Fruit fly (Drosophila melanogaster) whole organism, wandering third instar larva: ENCODE data around the gene Smg5.

Source experiments
- Abd-B ChIP-seq: fragments of >200 bp; optimal IDR thresholded peaks from 2 replicates; lab custom pipeline; 2017; ENCODE audit warnings: missing biosample characterization, missing genetic modification characterization
- CG32264 ChIP-seq: fragments of 200-800 bp; sonication (Bioruptor generic); optimal IDR thresholded peaks from 2 replicates; lab custom pipeline; 2016; ENCODE audit warnings: missing biosample characterization, missing genetic modification characterization
- CrebA ChIP-seq: fragments of 200-800 bp; sonication (Bioruptor generic); optimal IDR thresholded peaks from 2 replicates; lab custom pipeline; 2016; ENCODE audit warnings: missing biosample characterization, mild to moderate bottlenecking, missing genetic modification characterization, borderline replicate concordance
- HLH106 ChIP-seq: fragments of 200-800 bp; optimal IDR thresholded peaks from 3 replicates; lab custom pipeline; 2019; ENCODE audit warnings: missing biosample characterization, mild to moderate bottlenecking, missing genetic modification characterization, moderate library complexity
- N ChIP-seq: fragments of >200 bp; optimal IDR thresholded peaks from 2 replicates; lab custom pipeline; 2018; ENCODE audit warnings: missing biosample characterization, missing external identifiers, missing genetic modification characterization
- psq ChIP-seq: fragments of 200-800 bp; sonication (Bioruptor generic); optimal IDR thresholded peaks from 3 replicates; lab custom pipeline; 2017; ENCODE audit warnings: missing biosample characterization, mild to moderate bottlenecking, missing genetic modification characterization, moderate library complexity
- usp ChIP-seq: fragments of >200 bp; optimal IDR thresholded peaks from 2 replicates; lab custom pipeline; 2017; ENCODE audit warnings: missing biosample characterization, missing genetic modification characterization

dm6 chr2L:13911783-13912182 lies 7.3 kb upstream of the Smg5 start, which contains the start of gene Acyp:
- no peak for TF ChIP-seq psq (GFP tag; lab: Kevin White, UChicago)
- TF ChIP-seq usp (GFP tag; lab: Kevin White, UChicago): no peak
- no peak for TF ChIP-seq N (GFP tag; lab: Kevin White, UChicago)
- no peak for TF ChIP-seq CrebA (GFP tag; lab: Kevin White, UChicago)
- TF ChIP-seq HLH106 (tag; lab: Kevin White, UChicago): no peak
- TF ChIP-seq Abd-B: no peak
- no peak for TF ChIP-seq CG32264 (GFP tag; lab: Kevin White, UChicago)
